Worm (Caenorhabditis elegans): Measurements from ENCODE around the gene memi-1.

The memi-1 gene

DNA sequence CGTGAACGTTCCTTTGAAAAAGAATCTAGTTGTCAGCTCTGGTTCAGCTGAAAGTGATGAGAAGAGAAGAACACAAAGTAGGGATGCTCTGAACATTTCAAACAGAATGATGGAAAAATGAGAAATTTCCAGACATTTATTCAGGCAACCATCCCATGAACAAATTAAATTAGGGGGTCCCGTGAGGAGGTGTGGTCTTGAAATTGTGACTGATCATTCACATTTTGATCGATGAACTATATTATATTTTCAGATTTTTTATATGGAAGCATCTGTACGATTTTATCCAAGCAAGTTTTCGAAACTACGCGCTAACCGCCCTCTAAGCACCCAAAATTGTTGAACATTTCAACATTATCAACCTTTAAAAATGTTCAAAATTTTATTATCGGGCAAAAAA is 15.8 kb upstream of the memi-1 start, which contains the start of gene R11E3.19:
Gene R11E3.19, minus strand, starts transcription at position 101 of the 400 bp plus-strand sequence.
- TF ChIP-seq C16A3.4 (tag; optimal IDR thresholded peaks at IDR 0.05) (no peak), lin-14 (GFP tag; optimal IDR thresholded peaks at IDR 0.05) (no peak), ztf-11 (tag; optimal IDR thresholded peaks at IDR 0.05) (no peak)

DNA sequence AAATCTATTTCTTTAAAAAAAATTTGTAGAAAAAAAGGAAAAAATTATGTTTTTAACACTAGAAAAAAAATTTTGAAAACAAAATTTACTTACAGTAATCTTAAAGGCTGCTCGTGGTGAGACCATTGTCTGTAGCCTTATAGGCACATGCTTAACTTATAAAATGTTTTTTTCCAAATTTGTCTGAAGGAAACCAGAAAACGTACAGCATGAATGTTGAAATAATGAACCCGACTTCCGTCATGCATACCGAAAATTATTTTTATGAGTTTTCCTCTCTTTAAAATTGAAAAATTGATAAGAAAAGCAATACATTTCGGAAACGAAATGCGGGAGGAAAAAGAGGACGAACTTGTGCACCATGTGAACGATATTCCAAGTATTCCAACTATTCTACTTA is 11.6 kb upstream of the memi-1 start, which contains the start of gene R11E3.2:
Gene R11E3.2, plus strand, starts transcription at position 301 of the 400 bp plus-strand sequence.
- TF ChIP-seq pax-3 (tag; optimal IDR thresholded peaks at IDR 0.05) = no peak
- no peak for TF ChIP-seq nhr-77 (tag; optimal IDR thresholded peaks at IDR 0.05)
- no peak for TF ChIP-seq tlp-1 (tag; optimal IDR thresholded peaks at IDR 0.05)
- no peak for TF ChIP-seq pag-3 (tag; optimal IDR thresholded peaks at IDR 0.05; ENCODE audit: borderline replicate concordance, insufficient read depth)
- TF ChIP-seq C16A3.4 (tag; optimal IDR thresholded peaks at IDR 0.05) = no peak
- TF ChIP-seq fos-1 (tag; optimal IDR thresholded peaks at IDR 0.05) = no peak
- TF ChIP-seq ceh-88 (GFP tag; IDR thresholded peaks at IDR 0.05) = no peak
- TF ChIP-seq alr-1 (tag; optimal IDR thresholded peaks at IDR 0.05; ENCODE audit: borderline replicate concordance) = no peak
- no peak for TF ChIP-seq pqm-1 (tag; optimal IDR thresholded peaks at IDR 0.05)
- no peak for TF ChIP-seq Y116A8C.19 (tag; optimal IDR thresholded peaks at IDR 0.05; ENCODE audit: borderline replicate concordance)

DNA sequence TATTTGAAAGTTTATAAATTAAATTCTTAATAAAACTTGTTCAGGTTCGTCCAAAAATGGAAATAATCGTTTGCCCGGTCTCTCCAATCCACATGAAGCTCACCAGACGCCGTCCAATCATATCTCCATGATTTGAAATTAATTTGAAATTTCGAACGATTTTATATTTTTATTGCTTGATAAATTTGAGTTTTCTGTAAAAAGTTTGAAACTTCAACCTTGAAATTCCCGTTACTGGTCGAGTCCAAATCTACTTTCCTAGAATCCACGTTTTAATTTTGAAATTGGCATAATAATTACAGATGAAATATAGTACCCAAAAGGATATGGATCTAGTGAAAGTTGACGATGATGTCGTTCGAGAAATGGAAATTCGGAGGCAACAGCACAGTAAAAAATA is 4.2 kb upstream of the memi-1 start, which contains the start of gene npp-26:
Gene npp-26, plus strand, starts transcription at position 301 of the 400 bp plus-strand sequence.
- TF ChIP-seq ztf-11 (tag; optimal IDR thresholded peaks at IDR 0.05) = no peak
- TF ChIP-seq elt-2 (tag; optimal IDR thresholded peaks at IDR 0.05) = no peak
- no peak for TF ChIP-seq unc-98 (GFP tag; IDR thresholded peaks at IDR 0.05)
- TF ChIP-seq ceh-82 (tag; optimal IDR thresholded peaks at IDR 0.05) = no peak
- no peak for TF ChIP-seq sox-4 (tag; optimal IDR thresholded peaks at IDR 0.05)
- TF ChIP-seq ama-1 (optimal IDR thresholded peaks at IDR 0.05) = no peak
- TF ChIP-seq aly-2 (tag; optimal IDR thresholded peaks at IDR 0.05) = no peak
- no peak for TF ChIP-seq swsn-7 (tag; optimal IDR thresholded peaks at IDR 0.05)
- TF ChIP-seq unc-62 (GFP tag; optimal IDR thresholded peaks at IDR 0.05) = no peak
- TF ChIP-seq mep-1 (tag; optimal IDR thresholded peaks at IDR 0.05) = no peak
- TF ChIP-seq Y116A8C.19 (tag; optimal IDR thresholded peaks at IDR 0.05; ENCODE audit: borderline replicate concordance) = no peak
- no peak for TF ChIP-seq snpc-4 (tag; optimal IDR thresholded peaks at IDR 0.05)
- TF ChIP-seq nhr-90 (tag; optimal IDR thresholded peaks at IDR 0.05; ENCODE audit: poor library complexity) = no peak
- TF ChIP-seq nhr-11 (tag; optimal IDR thresholded peaks at IDR 0.05) = no peak

DNA sequence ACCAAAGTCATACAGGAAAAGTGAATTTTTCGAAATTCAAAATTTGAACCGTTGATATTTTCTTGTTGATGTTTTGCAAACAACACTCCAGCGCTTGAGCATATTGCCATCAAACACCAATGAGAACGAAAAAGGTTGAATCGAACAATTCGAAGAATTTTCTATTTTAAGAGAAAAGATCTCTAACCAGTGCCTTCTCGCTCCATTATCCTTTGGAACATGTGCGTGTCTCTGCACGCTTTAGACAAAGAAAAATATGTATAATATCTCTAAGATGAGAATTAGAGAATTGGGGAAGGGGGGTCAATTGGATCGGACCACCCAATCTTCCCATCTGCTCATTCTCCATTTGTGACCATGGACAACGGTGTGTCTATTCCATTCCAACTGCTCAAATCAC is 3.6 kb upstream of the memi-1 start, which contains the start of gene Y17G9B.2:
Gene Y17G9B.2, plus strand, starts transcription at position 301 of the 400 bp plus-strand sequence.
- TF ChIP-seq ceh-8 (GFP tag; optimal IDR thresholded peaks at IDR 0.05) (no peak), nhr-71 (tag; optimal IDR thresholded peaks at IDR 0.05) (no peak), vab-15 (tag; optimal IDR thresholded peaks at IDR 0.05) (no peak), nhr-47 (tag; optimal IDR thresholded peaks at IDR 0.05) (no peak), ceh-82 (tag; optimal IDR thresholded peaks at IDR 0.05) (no peak), fkh-10 (GFP tag; optimal IDR thresholded peaks at IDR 0.05) (no peak), isw-1 (GFP tag; IDR thresholded peaks at IDR 0.05) (no peak), mep-1 (tag; optimal IDR thresholded peaks at IDR 0.05) (no peak), nhr-237 (tag; optimal IDR thresholded peaks at IDR 0.05) (no peak), unc-86 (tag; optimal IDR thresholded peaks at IDR 0.05) (no peak), sptf-1 (tag; optimal IDR thresholded peaks at IDR 0.05) (no peak), pax-3 (tag; optimal IDR thresholded peaks at IDR 0.05) (no peak), efl-1 (optimal IDR thresholded peaks at IDR 0.05) (no peak), efl-1 (GFP tag; optimal IDR thresholded peaks at IDR 0.05 in 1 of 2) (no peak), aha-1 (tag; optimal IDR thresholded peaks at IDR 0.05) (no peak), sup-37 (GFP tag; optimal IDR thresholded peaks at IDR 0.05) (no peak), hpl-2 (GFP tag; optimal IDR thresholded peaks at IDR 0.05) (no peak), zag-1 (tag; optimal IDR thresholded peaks at IDR 0.05) (no peak), egl-27 (tag; optimal IDR thresholded peaks at IDR 0.05) (no peak), grh-1 (GFP tag; IDR thresholded peaks at IDR 0.05) (no peak)
